Worm (Caenorhabditis elegans) whole organism, mixed stage, embryonic: Measurements from ENCODE around the gene nhr-156.

Source experiments
- drap-1 ChIP-seq: fragments of 200-800 bp; sonication (Bioruptor generic); optimal IDR thresholded peaks from 3 replicates; lab custom pipeline; 2018; ENCODE audit warnings: mild to moderate bottlenecking, missing genetic modification characterization, missing compliant biosample characterization
- flh-1 ChIP-seq: fragments of 200-800 bp; sonication (Bioruptor generic); optimal IDR thresholded peaks from 2 replicates; lab custom pipeline; 2018; ENCODE audit warnings: mild to moderate bottlenecking, missing genetic modification characterization, moderate library complexity, missing compliant biosample characterization
- mls-2 ChIP-seq: sonication (generic microtip); optimal IDR thresholded peaks from 2 replicates; lab custom pipeline; 2016; ENCODE audit warnings: mild to moderate bottlenecking, missing genetic modification characterization, moderate library complexity, missing compliant biosample characterization
- nhr-237 ChIP-seq: fragments of 150-350 bp; optimal IDR thresholded peaks from 2 replicates; lab custom pipeline; 2014; ENCODE audit warnings: missing biosample characterization, missing genetic modification characterization
- tbx-8 ChIP-seq: fragments of 200-800 bp; sonication (Bioruptor generic); optimal IDR thresholded peaks from 2 replicates; lab custom pipeline; 2018; ENCODE audit warnings: mild to moderate bottlenecking, missing genetic modification characterization, moderate library complexity, missing compliant biosample characterization
- unc-120 ChIP-seq: sonication (generic microtip); optimal IDR thresholded peaks from 2 replicates; lab custom pipeline; 2017; ENCODE audit warnings: missing genetic modification characterization, missing compliant biosample characterization; ENCODE audit not compliant: poor library complexity, severe bottlenecking
- ztf-11 ChIP-seq: fragments of 150-350 bp; optimal IDR thresholded peaks from 2 replicates; lab custom pipeline; 2014; ENCODE audit warnings: missing biosample characterization, missing genetic modification characterization

nhr-156 gene

DNA sequence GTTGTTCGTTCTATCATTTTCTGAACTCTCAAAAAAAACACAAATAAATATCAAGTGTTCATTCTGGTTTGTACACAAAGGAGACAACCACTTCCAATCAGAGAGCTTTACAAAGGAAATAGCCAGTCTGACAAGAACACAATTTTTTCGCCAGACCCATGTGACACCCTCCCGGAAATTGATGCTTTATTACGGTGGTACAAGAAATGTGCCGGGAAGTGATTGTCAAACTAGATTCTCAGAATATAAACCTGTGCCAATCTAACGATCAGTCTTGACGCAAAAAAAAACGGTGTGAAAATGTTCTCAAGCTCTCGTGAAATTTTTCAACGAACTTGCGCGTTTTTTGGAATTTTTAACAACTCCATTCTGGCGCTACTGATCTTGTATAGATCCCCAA lies 47.8 kb downstream of the nhr-156 start, which contains the start of gene str-247:
str-247 (plus strand) TSS at position 301 of the 400 bp plus-strand sequence.
- TF ChIP-seq flh-1 (GFP tag; lab: Kevin White, UChicago) (no peak), unc-120 (tag; lab: Kevin White, UChicago) (no peak), drap-1 (GFP tag; lab: Kevin White, UChicago) (no peak), mls-2 (no peak)

DNA sequence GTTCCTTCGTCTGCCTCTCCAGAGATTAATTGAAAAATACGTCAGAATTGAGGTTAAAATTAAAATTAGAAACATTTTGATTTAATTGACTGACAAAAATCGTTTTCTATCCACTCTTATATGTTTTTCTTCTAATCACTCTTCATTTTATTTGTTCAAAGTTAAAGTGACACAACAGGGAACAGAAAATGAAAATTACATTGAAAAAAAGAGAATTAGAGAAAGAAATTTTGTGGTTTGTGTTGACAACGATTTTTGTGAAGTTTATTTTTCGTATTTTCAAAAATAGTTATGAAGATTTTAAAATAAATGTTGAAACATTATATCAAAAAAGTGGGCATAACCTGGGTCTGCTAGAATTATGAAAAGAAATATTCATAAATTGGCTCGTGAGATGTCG lies 51.7 kb downstream of the nhr-156 start, which contains the start of gene cyp-34A5:
cyp-34A5 (minus strand) TSS at position 101 of the 400 bp plus-strand sequence.
- TF ChIP-seq tbx-8 (GFP tag; lab: Kevin White, UChicago) (no peak), ztf-11 (tag; lab: Kevin White, UChicago) (no peak), nhr-237 (tag; lab: Kevin White, UChicago) (no peak)
